Fruit fly (Drosophila melanogaster) whole organism, embryonic: ENCODE measurements around the gene Rtc1.

Experiments
- Ada2b ChIP-seq: fragments of 200-800 bp; sonication (Bioruptor generic); IDR thresholded peaks from 2 replicates; pipeline ENCODE4 v1.3.6; 2022; ENCODE audit warnings: missing biosample characterization, missing genetic modification characterization
- B-H2 ChIP-seq: fragments of 200-800 bp; sonication (Bioruptor generic); optimal IDR thresholded peaks from 2 replicates; lab custom pipeline; 2018; ENCODE audit warnings: missing biosample characterization, mild to moderate bottlenecking, missing genetic modification characterization
- Bdp1 ChIP-seq: fragments of 200-800 bp; sonication (Bioruptor generic); optimal IDR thresholded peaks from 3 replicates; lab custom pipeline; 2016; ENCODE audit warnings: missing biosample characterization, missing genetic modification characterization
- Bteb2 ChIP-seq: fragments of 200-800 bp; sonication (Bioruptor generic); optimal IDR thresholded peaks from 2 replicates; lab custom pipeline; 2016; ENCODE audit warnings: missing biosample characterization, missing genetic modification characterization
- CG14050 ChIP-seq: fragments of 200-800 bp; sonication (Bioruptor generic); IDR thresholded peaks from 3 replicates; pipeline ENCODE4 v1.3.6; 2022; ENCODE audit warnings: missing biosample characterization, missing genetic modification characterization
- CG14441 ChIP-seq: fragments of 200-800 bp; sonication (Bioruptor generic); IDR thresholded peaks from 2 replicates; pipeline ENCODE4 v1.3.6; 2022; ENCODE audit warnings: missing biosample characterization, missing genetic modification characterization
- CG17361 ChIP-seq: fragments of 200-800 bp; sonication (Bioruptor generic); IDR thresholded peaks from 3 replicates; pipeline ENCODE4 v1.3.6; 2022; ENCODE audit warnings: missing biosample characterization, missing genetic modification characterization
- CG17385 ChIP-seq: fragments of 200-800 bp; sonication (Bioruptor generic); optimal IDR thresholded peaks from 3 replicates; lab custom pipeline; 2018; ENCODE audit warnings: missing biosample characterization, mild to moderate bottlenecking, missing genetic modification characterization
- CG17612 ChIP-seq: fragments of 200-800 bp; sonication (Bioruptor generic); IDR thresholded peaks from 2 replicates; pipeline ENCODE4 v1.3.6; 2022; ENCODE audit warnings: missing biosample characterization, missing genetic modification characterization
- CG2129 ChIP-seq: fragments of 200-800 bp; sonication (Bioruptor generic); IDR thresholded peaks from 2 replicates; pipeline ENCODE4 v1.3.6; 2022; ENCODE audit warnings: missing biosample characterization, missing genetic modification characterization; ENCODE audit not compliant: partially characterized antibody
- CG31441 ChIP-seq: fragments of 200-800 bp; sonication (Bioruptor generic); IDR thresholded peaks from 2 replicates; pipeline ENCODE4 v1.3.6; 2022; ENCODE audit warnings: missing biosample characterization, missing genetic modification characterization
- CG7786 ChIP-seq: fragments of 200-800 bp; sonication (Bioruptor generic); optimal IDR thresholded peaks from 2 replicates; lab custom pipeline; 2016; ENCODE audit warnings: missing biosample characterization, missing genetic modification characterization
- CG8290 ChIP-seq, 3 experiments: fragments of 200-800 bp; sonication (Bioruptor generic); optimal IDR thresholded peaks; 2 replicates each; lab custom pipeline; 2016 to 2019; ENCODE audit warnings: missing biosample characterization in 3 of 3, missing genetic modification characterization in 3 of 3, mild to moderate bottlenecking in 2 of 3, moderate library complexity in 1 of 3
- CG8388 ChIP-seq: fragments of 200-800 bp; sonication (Bioruptor generic); optimal IDR thresholded peaks from 2 replicates; lab custom pipeline; 2019; ENCODE audit warnings: missing biosample characterization, mild to moderate bottlenecking, missing genetic modification characterization, moderate library complexity
- Doc2 ChIP-seq: fragments of 200-800 bp; sonication (Bioruptor generic); IDR thresholded peaks from 2 replicates; pipeline ENCODE4 v1.3.6; 2022; ENCODE audit warnings: missing biosample characterization, missing genetic modification characterization
- Doc3 ChIP-seq: fragments of 200-800 bp; sonication (Bioruptor generic); IDR thresholded peaks from 3 replicates; pipeline ENCODE4 v1.3.6; 2022; ENCODE audit warnings: missing biosample characterization, missing genetic modification characterization; ENCODE audit not compliant: partially characterized antibody
- E2f1 ChIP-seq: fragments of 200-800 bp; sonication (Bioruptor generic); IDR thresholded peaks from 2 replicates; pipeline ENCODE4 v1.3.6; 2022; ENCODE audit warnings: missing biosample characterization, missing genetic modification characterization
- E2f2 ChIP-seq: fragments of 200-800 bp; sonication (Bioruptor generic); IDR thresholded peaks from 2 replicates; pipeline ENCODE4 v1.3.6; 2022; ENCODE audit warnings: missing biosample characterization, missing genetic modification characterization
- Ets65A ChIP-seq: fragments of 200-800 bp; sonication (Bioruptor generic); peaks from one replicate; lab custom pipeline; 2016; ENCODE audit warnings: missing biosample characterization, missing genetic modification characterization
- HLH4C ChIP-seq: fragments of 200-800 bp; sonication (Bioruptor generic); IDR thresholded peaks from 3 replicates; pipeline ENCODE4 v1.3.6; 2022; ENCODE audit warnings: missing biosample characterization, missing genetic modification characterization; ENCODE audit not compliant: partially characterized antibody
- Hr51 ChIP-seq, 2 experiments: fragments of 200-800 bp; sonication (Bioruptor generic); optimal IDR thresholded peaks; 2 replicates in 1 of 2; 3 replicates in 1 of 2; lab custom pipeline; 2016 to 2018; ENCODE audit warnings: missing biosample characterization in 2 of 2, missing genetic modification characterization in 2 of 2, mild to moderate bottlenecking in 1 of 2, moderate library complexity in 1 of 2
- Jarid2 ChIP-seq: fragments of 200-800 bp; sonication (Bioruptor generic); optimal IDR thresholded peaks from 3 replicates; lab custom pipeline; 2017; ENCODE audit warnings: mild to moderate bottlenecking, missing biosample characterization, missing genetic modification reagents, missing genetic modification characterization
- Mes4 ChIP-seq: fragments of 200-800 bp; sonication (Bioruptor generic); optimal IDR thresholded peaks from 2 replicates; lab custom pipeline; 2016; ENCODE audit warnings: missing biosample characterization, missing genetic modification characterization
- Myb ChIP-seq: fragments of 200-800 bp; sonication (Bioruptor generic); optimal IDR thresholded peaks from 2 replicates; lab custom pipeline; 2016; ENCODE audit warnings: missing biosample characterization, missing genetic modification characterization
- PHDP ChIP-seq: fragments of 200-800 bp; sonication (Bioruptor generic); optimal IDR thresholded peaks from 3 replicates; lab custom pipeline; 2018; ENCODE audit warnings: missing biosample characterization, mild to moderate bottlenecking, missing genetic modification characterization, moderate library complexity
- Rfx ChIP-seq: fragments of 200-800 bp; sonication (Bioruptor generic); IDR thresholded peaks from 2 replicates; pipeline ENCODE4 v1.3.6; 2022; ENCODE audit warnings: missing biosample characterization, missing genetic modification characterization
- Sry-δ ChIP-seq: fragments of 200-800 bp; sonication (Bioruptor generic); optimal IDR thresholded peaks from 2 replicates; lab custom pipeline; 2016; ENCODE audit warnings: missing biosample characterization, missing genetic modification characterization
- chn ChIP-seq: fragments of 200-800 bp; sonication (Bioruptor generic); optimal IDR thresholded peaks from 2 replicates; lab custom pipeline; 2016; ENCODE audit warnings: missing biosample characterization, missing genetic modification characterization
- crp ChIP-seq, 2 experiments: fragments of 200-800 bp; sonication (Bioruptor generic); optimal IDR thresholded peaks; 2 replicates in 1 of 2; 3 replicates in 1 of 2; lab custom pipeline; 2017; ENCODE audit warnings: missing biosample characterization in 2 of 2, missing genetic modification characterization in 2 of 2, mild to moderate bottlenecking in 1 of 2, moderate library complexity in 1 of 2
- dmrt11E ChIP-seq: fragments of 200-800 bp; sonication (Bioruptor generic); optimal IDR thresholded peaks from 3 replicates; lab custom pipeline; 2018; ENCODE audit warnings: missing biosample characterization, mild to moderate bottlenecking, missing genetic modification characterization, moderate library complexity
- exex ChIP-seq: fragments of 200-800 bp; sonication (Bioruptor generic); optimal IDR thresholded peaks from 4 replicates; lab custom pipeline; 2018; ENCODE audit warnings: missing biosample characterization, mild to moderate bottlenecking, missing genetic modification characterization, moderate library complexity
- fd3F ChIP-seq: fragments of 200-800 bp; sonication (Bioruptor generic); optimal IDR thresholded peaks from 2 replicates; lab custom pipeline; 2018; ENCODE audit warnings: missing biosample characterization, mild to moderate bottlenecking, missing genetic modification characterization, moderate library complexity
- ftz-f1 ChIP-seq: fragments of 200-800 bp; sonication (Bioruptor generic); optimal IDR thresholded peaks from 2 replicates; lab custom pipeline; 2016; ENCODE audit warnings: missing biosample characterization, missing genetic modification characterization
- gem ChIP-seq: fragments of 200-800 bp; sonication (Bioruptor generic); optimal IDR thresholded peaks from 2 replicates; lab custom pipeline; 2019; ENCODE audit warnings: missing biosample characterization, mild to moderate bottlenecking, missing genetic modification characterization, moderate library complexity
- gfzf ChIP-seq: fragments of 200-800 bp; sonication (Bioruptor generic); optimal IDR thresholded peaks from 2 replicates; lab custom pipeline; 2016; ENCODE audit warnings: missing biosample characterization, mild to moderate bottlenecking, missing genetic modification characterization, moderate library complexity
- lab ChIP-seq: fragments of 200-800 bp; sonication (Bioruptor generic); optimal IDR thresholded peaks from 3 replicates; lab custom pipeline; 2017; ENCODE audit warnings: missing biosample characterization, missing genetic modification characterization, mild to moderate bottlenecking, moderate library complexity, missing genetic modification reagents
- maf-S ChIP-seq: fragments of 200-800 bp; sonication (Bioruptor generic); optimal IDR thresholded peaks from 2 replicates; lab custom pipeline; 2016; ENCODE audit warnings: missing biosample characterization, missing genetic modification characterization
- mam ChIP-seq: fragments of 200-800 bp; sonication (Bioruptor generic); optimal IDR thresholded peaks from 3 replicates; lab custom pipeline; 2016; ENCODE audit warnings: missing biosample characterization, missing genetic modification characterization
- pnt ChIP-seq: fragments of 200-800 bp; sonication (Bioruptor generic); optimal IDR thresholded peaks from 3 replicates; lab custom pipeline; 2016; ENCODE audit warnings: missing biosample characterization, missing genetic modification characterization
- prd ChIP-seq, 3 experiments: fragments of >200 bp in 2 of 3; fragments of 200-800 bp in 1 of 3; sonication (Bioruptor generic) in 1 of 3; optimal IDR thresholded peaks in 2 of 3; IDR thresholded peaks in 1 of 3; 2 replicates in 2 of 3; 3 replicates in 1 of 3; pipeline versions ENCODE4 v1.3.6 to Lab custom; 2017 to 2022; ENCODE audit warnings: missing biosample characterization in 1 of 3, missing genetic modification characterization in 1 of 3
- pzg ChIP-seq: fragments of 200-800 bp; sonication (Bioruptor generic); optimal IDR thresholded peaks from 3 replicates; lab custom pipeline; 2018; ENCODE audit warnings: missing biosample characterization, mild to moderate bottlenecking, missing genetic modification characterization, moderate library complexity
- shn ChIP-seq: fragments of 200-800 bp; sonication (Bioruptor generic); optimal IDR thresholded peaks from 3 replicates; lab custom pipeline; 2016; ENCODE audit warnings: missing biosample characterization, missing genetic modification characterization
- ssp ChIP-seq: fragments of 200-800 bp; sonication (Bioruptor generic); IDR thresholded peaks from 2 replicates; pipeline ENCODE4 v1.3.6; 2022; ENCODE audit warnings: missing biosample characterization, missing genetic modification characterization
- stc ChIP-seq: fragments of 200-800 bp; sonication (Bioruptor generic); IDR thresholded peaks from 2 replicates; pipeline ENCODE4 v1.3.6; 2022; ENCODE audit warnings: missing biosample characterization, missing genetic modification characterization
- tgo ChIP-seq: fragments of 200-800 bp; sonication (Bioruptor generic); IDR thresholded peaks from 3 replicates; pipeline ENCODE4 v1.3.6; 2022; ENCODE audit warnings: missing biosample characterization, missing genetic modification characterization
- twi ChIP-seq: fragments of 200-800 bp; optimal IDR thresholded peaks from 2 replicates; lab custom pipeline; 2019; ENCODE audit warnings: missing biosample characterization, mild to moderate bottlenecking, missing genetic modification characterization, moderate library complexity
- vnd ChIP-seq: fragments of 200-800 bp; sonication (Bioruptor generic); IDR thresholded peaks from 3 replicates; pipeline ENCODE4 v1.3.6; 2022; ENCODE audit warnings: missing biosample characterization, missing genetic modification characterization; ENCODE audit not compliant: partially characterized antibody

Rtc1 gene

DNA sequence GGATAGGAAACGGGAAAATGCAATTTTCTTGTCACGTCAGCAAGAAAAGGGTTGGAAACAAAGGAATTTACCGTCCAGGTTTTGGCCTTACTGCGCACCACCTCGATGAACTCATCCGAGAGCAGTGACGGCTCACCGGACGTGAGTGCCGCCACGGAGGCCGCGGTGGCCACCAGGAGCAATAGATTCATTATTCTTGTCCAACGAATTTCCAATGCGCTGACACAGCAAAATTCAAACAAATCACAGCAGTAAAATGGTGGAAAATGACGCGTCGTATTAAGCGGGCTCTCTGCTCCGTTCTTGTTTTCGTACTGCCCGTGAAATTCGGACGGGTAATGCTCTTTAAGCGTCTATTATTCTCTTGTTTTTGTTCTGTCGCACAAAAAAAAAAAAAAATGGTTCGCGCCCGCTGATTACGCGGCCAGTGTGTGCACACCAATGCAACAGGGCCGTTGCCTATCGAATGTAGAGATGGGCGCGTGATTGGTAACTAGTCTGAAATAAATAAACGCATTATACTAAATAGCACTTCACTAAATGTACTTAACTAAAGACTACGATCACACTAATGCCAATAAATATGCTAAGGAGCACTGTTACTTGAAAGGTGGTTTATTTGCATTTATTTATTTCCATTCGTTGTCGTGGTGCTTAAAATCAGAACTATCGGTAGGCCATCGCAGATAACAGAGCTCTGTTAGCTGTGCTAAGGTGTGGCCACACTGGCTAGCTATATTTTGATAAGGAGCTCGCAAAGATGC, 24.9 kb downstream of the Rtc1 start, which contains the start of the genes CtsB and amrt (continued):
- TF ChIP-seq Hr51 (GFP tag; optimal IDR thresholded peaks at IDR 0.05; lab: Kevin White, UChicago) = peak in 1 of 2 experiments; percentile 26
- peak; percentile 53 for TF ChIP-seq E2f2 (GFP tag; lab: Robert Waterston, UW)
- no peak for TF ChIP-seq CG14441 (GFP tag; lab: Robert Waterston, UW)
- peak; percentile 52 for TF ChIP-seq Myb
- TF ChIP-seq CG17385 = peak; percentile 21
- peak; percentile 1 for TF ChIP-seq ftz-f1
- TF ChIP-seq lab (GFP tag; lab: Kevin White, UChicago) = peak; percentile 53
- no peak for TF ChIP-seq CG17612 (GFP tag; lab: Robert Waterston, UW)
- no peak for TF ChIP-seq fd3F (GFP tag; lab: Kevin White, UChicago)
- peak; percentile 12 for TF ChIP-seq CG8388
- no peak for TF ChIP-seq CG14050 (GFP tag; lab: Robert Waterston, UW)
- peak; percentile 20 for TF ChIP-seq B-H2 (GFP tag; lab: Kevin White, UChicago)
- no peak for TF ChIP-seq E2f1 (GFP tag; lab: Robert Waterston, UW)
- TF ChIP-seq ssp (GFP tag; lab: Robert Waterston, UW) = peak; percentile 53; the same call in 1 of the 2 replicates
- TF ChIP-seq chn (GFP tag; lab: Kevin White, UChicago) = peak; percentile 31
- peak; percentile 37 for TF ChIP-seq Mes4 (GFP tag; lab: Kevin White, UChicago)
- TF ChIP-seq Ada2b = no peak
- TF ChIP-seq pnt = peak; percentile 48
- peak; percentile 85 for TF ChIP-seq vnd (GFP tag; lab: Robert Waterston, UW)
- peak in 1 of 2 experiments; percentile 65 for TF ChIP-seq crp (GFP tag; optimal IDR thresholded peaks at IDR 0.05; lab: Kevin White, UChicago)
- 0 out of 3 replicates have a peak, but pooled peaks have one; percentile 28 for TF ChIP-seq tgo (GFP tag; lab: Robert Waterston, UW)
- peak; percentile 57 for TF ChIP-seq CG8290 (GFP tag; optimal IDR thresholded peaks at IDR 0.05; lab: Kevin White, UChicago)
- TF ChIP-seq CG8290 (tag; optimal IDR thresholded peaks at IDR 0.05; lab: Kevin White, UChicago) = peak in 1 of 2 experiments; percentile 19
- peak; percentile 37 for TF ChIP-seq Jarid2 (GFP tag; lab: Kevin White, UChicago)
- TF ChIP-seq CG17361 = peak; percentile 55; the same call in 2 of the 3 replicates
- TF ChIP-seq Sry-δ (GFP tag; lab: Kevin White, UChicago) = peak; percentile 93
- TF ChIP-seq Doc3 (GFP tag; lab: Robert Waterston, UW) = peak; percentile 56; the same call in 1 of the 3 replicates
- TF ChIP-seq CG31441 (GFP tag; lab: Robert Waterston, UW) = peak; percentile 33; the same call in 1 of the 2 replicates
- peak; percentile 24 for TF ChIP-seq PHDP (tag; lab: Kevin White, UChicago)
- peak; percentile 6 for TF ChIP-seq Bteb2
- peak; percentile 95 for TF ChIP-seq Ets65A
- TF ChIP-seq gem = peak; percentile 47
- peak; percentile 70 for TF ChIP-seq mam (GFP tag; lab: Kevin White, UChicago)
- TF ChIP-seq maf-S (GFP tag; lab: Kevin White, UChicago) = no peak
- no peak for TF ChIP-seq stc
- no peak for TF ChIP-seq prd (optimal IDR thresholded peaks at IDR 0.05; lab: Kevin White, UChicago)
- peak; percentile 52; the same call in 1 of the 3 replicates for TF ChIP-seq prd (GFP tag; IDR thresholded peaks at IDR 0.05; lab: Robert Waterston, UW)
- peak; percentile 68 for TF ChIP-seq pzg (GFP tag; lab: Kevin White, UChicago)
- TF ChIP-seq Rfx = peak; percentile 71; the same call in 1 of the 2 replicates
- peak; percentile 22 for TF ChIP-seq exex (tag; lab: Kevin White, UChicago)
- peak; percentile 34 for TF ChIP-seq twi
- peak; percentile 70 for TF ChIP-seq CG2129 (GFP tag; lab: Robert Waterston, UW)
- TF ChIP-seq dmrt11E (tag; lab: Kevin White, UChicago) = peak; percentile 28
- peak; percentile 46 for TF ChIP-seq shn (GFP tag; lab: Kevin White, UChicago)
- TF ChIP-seq CG7786 (GFP tag; lab: Kevin White, UChicago) = peak; percentile 50
- no peak for TF ChIP-seq Doc2 (GFP tag; lab: Robert Waterston, UW)
- peak; percentile 28 for TF ChIP-seq gfzf (GFP tag; lab: Kevin White, UChicago)
- peak; percentile 76 for TF ChIP-seq HLH4C (GFP tag; lab: Robert Waterston, UW)
- TF ChIP-seq Bdp1 (GFP tag; lab: Kevin White, UChicago) = peak; percentile 0
